Worm (Caenorhabditis elegans) whole organism, L3 larva: ENCODE data around the gene R160.3.

Experiments used
- aly-2 ChIP-seq: fragments of 150-350 bp; optimal IDR thresholded peaks from 2 replicates; lab custom pipeline; 2014; ENCODE audit warnings: missing biosample characterization, missing genetic modification characterization
- ama-1 ChIP-seq: fragments of 150-350 bp; optimal IDR thresholded peaks from 2 replicates; lab custom pipeline; 2018
- ceh-16 ChIP-seq: sonication (generic microtip); optimal IDR thresholded peaks from 2 replicates; lab custom pipeline; 2017; ENCODE audit warnings: missing biosample characterization, missing genetic modification characterization
- ceh-28 ChIP-seq: fragments of 150-350 bp; optimal IDR thresholded peaks from 2 replicates; lab custom pipeline; 2014; ENCODE audit warnings: missing biosample characterization, missing genetic modification reagents, missing genetic modification characterization
- ceh-82 ChIP-seq: fragments of 150-350 bp; optimal IDR thresholded peaks from 2 replicates; lab custom pipeline; 2014; ENCODE audit warnings: missing biosample characterization, missing genetic modification characterization
- egl-27 ChIP-seq: sonication (generic microtip); optimal IDR thresholded peaks from 4 replicates; lab custom pipeline; 2017; ENCODE audit warnings: missing biosample characterization, missing genetic modification reagents, missing genetic modification characterization
- egl-5 ChIP-seq: fragments of 150-350 bp; optimal IDR thresholded peaks from 2 replicates; lab custom pipeline; 2017; ENCODE audit warnings: missing biosample characterization, missing genetic modification reagents, missing genetic modification characterization, inconsistent platforms
- elt-1 ChIP-seq: fragments of 150-350 bp; optimal IDR thresholded peaks from 2 replicates; lab custom pipeline; 2014; ENCODE audit warnings: missing biosample characterization, missing genetic modification characterization
- elt-2 ChIP-seq: sonication (generic microtip); optimal IDR thresholded peaks from 2 replicates; lab custom pipeline; 2016; ENCODE audit warnings: missing genetic modification reagents, mild to moderate bottlenecking, missing genetic modification characterization, missing compliant biosample characterization
- eor-1 ChIP-seq, 2 experiments: fragments of 150-350 bp; optimal IDR thresholded peaks; 2 replicates each; lab custom pipeline; 2014 to 2018; ENCODE audit warnings: missing biosample characterization in 2 of 2, missing genetic modification characterization in 2 of 2
- fkh-10 ChIP-seq: sonication (generic microtip); optimal IDR thresholded peaks from 2 replicates; lab custom pipeline; 2017; ENCODE audit warnings: missing biosample characterization, missing genetic modification reagents, missing genetic modification characterization
- fkh-2 ChIP-seq: fragments of 150-350 bp; optimal IDR thresholded peaks from 2 replicates; lab custom pipeline; 2014; ENCODE audit warnings: missing biosample characterization, missing genetic modification reagents, missing genetic modification characterization
- fos-1 ChIP-seq: fragments of 150-350 bp; optimal IDR thresholded peaks from 2 replicates; lab custom pipeline; 2014; ENCODE audit warnings: missing biosample characterization, missing genetic modification characterization
- hmg-11 ChIP-seq: sonication (generic microtip); optimal IDR thresholded peaks from 2 replicates; lab custom pipeline; 2016; ENCODE audit warnings: missing genetic modification characterization, missing compliant biosample characterization
- jun-1 ChIP-seq: fragments of 150-350 bp; optimal IDR thresholded peaks from 2 replicates; lab custom pipeline; 2014; ENCODE audit warnings: missing biosample characterization, missing genetic modification reagents, missing genetic modification characterization
- lin-15B ChIP-seq: fragments of 150-350 bp; optimal IDR thresholded peaks from 2 replicates; lab custom pipeline; 2014; ENCODE audit warnings: missing biosample characterization, missing genetic modification characterization
- lin-39 ChIP-seq: fragments of 150-350 bp; optimal IDR thresholded peaks from 2 replicates; lab custom pipeline; 2018; ENCODE audit warnings: missing biosample characterization, missing genetic modification reagents, missing genetic modification characterization
- lsy-12 ChIP-seq: sonication (generic microtip); optimal IDR thresholded peaks from 2 replicates; lab custom pipeline; 2016; ENCODE audit warnings: mild to moderate bottlenecking, missing genetic modification characterization, missing compliant biosample characterization
- mdl-1 ChIP-seq: fragments of 150-350 bp; optimal IDR thresholded peaks from 2 replicates; lab custom pipeline; 2014; ENCODE audit warnings: missing biosample characterization, missing genetic modification characterization
- mml-1 ChIP-seq: fragments of 150-350 bp; sonication (generic microtip); optimal IDR thresholded peaks from 3 replicates; lab custom pipeline; 2014; ENCODE audit warnings: missing biosample characterization, missing genetic modification characterization
- nfya-1 ChIP-seq: sonication (generic microtip); optimal IDR thresholded peaks from 2 replicates; lab custom pipeline; 2017; ENCODE audit warnings: missing genetic modification characterization, mild to moderate bottlenecking, missing compliant biosample characterization, antibody characterized with exemption, moderate library complexity; ENCODE audit not compliant: insufficient read depth
- nhr-11 ChIP-seq: fragments of 150-350 bp; optimal IDR thresholded peaks from 2 replicates; lab custom pipeline; 2014; ENCODE audit warnings: missing biosample characterization, missing genetic modification characterization
- nhr-12 ChIP-seq: fragments of 150-350 bp; optimal IDR thresholded peaks from 2 replicates; lab custom pipeline; 2014; ENCODE audit warnings: missing biosample characterization, missing genetic modification characterization
- nhr-23 ChIP-seq: fragments of 150-350 bp; optimal IDR thresholded peaks from 2 replicates; lab custom pipeline; 2014; ENCODE audit warnings: missing biosample characterization, missing genetic modification reagents, missing genetic modification characterization
- nhr-237 ChIP-seq: fragments of 150-350 bp; optimal IDR thresholded peaks from 2 replicates; lab custom pipeline; 2014; ENCODE audit warnings: missing biosample characterization, missing genetic modification characterization
- nhr-25 ChIP-seq: sonication (generic microtip); optimal IDR thresholded peaks from 2 replicates; lab custom pipeline; 2017; ENCODE audit warnings: missing biosample characterization, missing genetic modification characterization
- nhr-28 ChIP-seq: fragments of 150-350 bp; optimal IDR thresholded peaks from 2 replicates; lab custom pipeline; 2014; ENCODE audit warnings: missing biosample characterization, missing genetic modification characterization
- nhr-43 ChIP-seq: sonication (generic microtip); optimal IDR thresholded peaks from 2 replicates; lab custom pipeline; 2016; ENCODE audit warnings: mild to moderate bottlenecking, missing genetic modification characterization, missing compliant biosample characterization; ENCODE audit not compliant: poor library complexity, severe bottlenecking
- nhr-76 ChIP-seq: fragments of 150-350 bp; sonication (generic microtip); optimal IDR thresholded peaks from 5 replicates; lab custom pipeline; 2014; ENCODE audit warnings: missing biosample characterization, missing genetic modification characterization
- pha-4 ChIP-seq: fragments of 150-350 bp; optimal IDR thresholded peaks from 2 replicates; lab custom pipeline; 2014; ENCODE audit warnings: missing biosample characterization, missing genetic modification reagents, missing genetic modification characterization
- pqm-1 ChIP-seq: fragments of 150-350 bp; optimal IDR thresholded peaks from 2 replicates; lab custom pipeline; 2017; ENCODE audit warnings: missing biosample characterization, missing genetic modification characterization, inconsistent platforms
- sea-2 ChIP-seq: fragments of 150-350 bp; sonication (generic microtip); optimal IDR thresholded peaks from 4 replicates; lab custom pipeline; 2014; ENCODE audit warnings: missing biosample characterization, missing genetic modification reagents, missing genetic modification characterization
- skn-1 ChIP-seq: fragments of 150-350 bp; optimal IDR thresholded peaks from 2 replicates; lab custom pipeline; 2014; ENCODE audit warnings: missing biosample characterization, missing genetic modification characterization
- snpc-4 ChIP-seq: fragments of 150-350 bp; optimal IDR thresholded peaks from 2 replicates; lab custom pipeline; 2014; ENCODE audit warnings: missing biosample characterization, missing genetic modification characterization
- tbx-2 ChIP-seq: sonication (generic microtip); optimal IDR thresholded peaks from 2 replicates; lab custom pipeline; 2016; ENCODE audit warnings: mild to moderate bottlenecking, missing genetic modification characterization, missing compliant biosample characterization
- unc-39 ChIP-seq: sonication (generic microtip); optimal IDR thresholded peaks from 4 replicates; lab custom pipeline; 2017; ENCODE audit warnings: missing biosample characterization, missing genetic modification characterization
- unc-62 ChIP-seq: fragments of 150-350 bp; sonication (generic microtip); optimal IDR thresholded peaks from 4 replicates; lab custom pipeline; 2014; ENCODE audit warnings: missing biosample characterization, missing genetic modification reagents, missing genetic modification characterization
- ztf-4 ChIP-seq: fragments of 150-350 bp; optimal IDR thresholded peaks from 2 replicates; lab custom pipeline; 2014; ENCODE audit warnings: missing biosample characterization, missing genetic modification characterization

R160.3 gene

DNA sequence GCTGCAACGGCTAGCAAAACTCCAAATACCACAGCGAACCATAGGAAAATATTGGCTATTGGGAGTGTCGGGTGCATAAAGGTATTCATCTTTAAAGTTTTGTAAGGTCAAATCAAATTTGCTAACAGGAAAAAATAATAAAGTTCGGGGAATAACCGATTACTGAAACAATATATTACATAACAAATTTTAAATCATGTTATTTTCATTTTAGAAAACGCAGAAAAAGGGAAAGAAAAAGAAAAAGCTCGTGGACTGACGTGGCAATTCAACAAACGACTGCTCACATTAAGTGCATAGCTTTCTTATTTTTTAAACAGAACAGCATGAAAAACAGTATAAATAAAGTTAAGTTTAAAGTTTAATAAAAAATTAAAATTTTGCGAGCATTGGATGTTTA lies 7.0 kb upstream of the R160.3 start, which contains the start of gene R160.6:
TSS of gene R160.6 (minus strand) at position 101 of the 400 bp plus-strand sequence.
- TF ChIP-seq unc-62 = no peak
- no peak for TF ChIP-seq fkh-10
- no peak for TF ChIP-seq snpc-4 (tag; lab: Kevin White, UChicago)
- no peak for TF ChIP-seq pqm-1
- no peak for TF ChIP-seq nhr-76 (tag; lab: Kevin White, UChicago)
- TF ChIP-seq hmg-11 = no peak
- no peak for TF ChIP-seq pha-4

DNA sequence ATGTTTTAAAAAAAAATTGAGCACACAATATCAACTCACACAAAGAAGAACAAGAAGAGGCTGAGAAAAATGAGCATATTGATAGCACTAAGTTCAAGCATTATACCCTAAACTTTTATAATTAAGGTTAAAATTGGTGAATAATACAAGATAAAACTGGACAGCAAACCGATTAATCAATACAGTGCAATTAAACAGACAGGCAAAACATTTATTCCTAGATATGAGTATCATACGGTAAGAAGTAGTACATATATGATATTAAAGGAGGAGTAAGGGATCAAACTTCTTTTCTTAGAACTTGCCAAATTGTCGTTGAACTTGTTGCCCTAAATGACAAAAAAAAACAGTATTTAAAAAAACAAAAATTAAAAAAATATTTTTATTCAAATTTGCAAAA lies 5.9 kb upstream of the R160.3 start, which contains the start of gene R160.14:
TSS of gene R160.14 (minus strand) at position 101 of the 400 bp plus-strand sequence.
- TF ChIP-seq eor-1 (tag; optimal IDR thresholded peaks at IDR 0.05; lab: Kevin White, UChicago) (no peak), sea-2 (no peak), pha-4 (no peak), pqm-1 (no peak), elt-1 (tag; lab: Kevin White, UChicago) (no peak), lin-15B (tag; lab: Kevin White, UChicago) (no peak), tbx-2 (tag; lab: Kevin White, UChicago) (no peak), ceh-28 (tag; lab: Kevin White, UChicago) (no peak), nhr-23 (no peak), nhr-11 (tag; lab: Kevin White, UChicago) (no peak), snpc-4 (tag; lab: Kevin White, UChicago) (no peak), hmg-11 (no peak), nhr-76 (tag; lab: Kevin White, UChicago) (no peak), ceh-82 (no peak), jun-1 (tag; lab: Kevin White, UChicago) (no peak), mml-1 (tag; lab: Kevin White, UChicago) (no peak), skn-1 (tag; lab: Kevin White, UChicago) (no peak), elt-2 (tag; lab: Kevin White, UChicago) (no peak)

ce11 chrX:4371413-4371812 lies 5.3 kb upstream of the R160.3 start, which contains the start of gene R160.13:
Gene R160.13, minus strand, starts transcription at chrX:4371513.
- TF ChIP-seq nhr-43 (tag; lab: Kevin White, UChicago) = no peak
- TF ChIP-seq lsy-12 (tag; lab: Kevin White, UChicago) = no peak
- TF ChIP-seq nhr-25 (tag; lab: Kevin White, UChicago) = no peak
- no peak for TF ChIP-seq ceh-82
- no peak for TF ChIP-seq pha-4
- no peak for TF ChIP-seq nhr-76 (tag; lab: Kevin White, UChicago)
- TF ChIP-seq nhr-28 (tag; lab: Kevin White, UChicago) = no peak

DNA sequence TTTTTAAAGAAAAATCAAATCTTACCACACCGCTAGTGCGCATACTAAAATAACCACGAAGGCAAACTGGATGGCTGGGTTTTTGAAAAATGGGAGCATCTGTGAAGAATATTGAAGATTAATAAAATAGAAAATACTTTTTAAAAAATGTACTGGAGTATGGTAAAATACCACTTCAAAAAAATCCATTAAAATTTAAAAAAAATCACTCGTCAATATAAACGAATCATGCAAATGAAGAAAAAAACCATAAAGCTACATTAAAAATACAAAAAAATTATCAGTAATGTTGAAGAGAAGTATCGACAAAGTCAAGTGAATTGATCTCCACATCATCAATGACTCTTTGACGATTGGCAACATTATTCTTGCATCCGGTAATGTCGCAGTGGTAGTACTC lies 4.6 kb upstream of the R160.3 start, which contains the start of gene R160.5:
TSS of gene R160.5 (minus strand) at position 101 of the 400 bp plus-strand sequence.
- no peak for TF ChIP-seq ztf-4
- no peak for TF ChIP-seq mdl-1 (tag; lab: Kevin White, UChicago)
- TF ChIP-seq elt-1 (tag; lab: Kevin White, UChicago) = no peak
- no peak for TF ChIP-seq lin-15B (tag; lab: Kevin White, UChicago)
- no peak for TF ChIP-seq nhr-76 (tag; lab: Kevin White, UChicago)
- TF ChIP-seq pqm-1 = no peak
- no peak for TF ChIP-seq eor-1 (tag; optimal IDR thresholded peaks at IDR 0.05; lab: Kevin White, UChicago)
- no peak for TF ChIP-seq fkh-2
- TF ChIP-seq nhr-12 (tag; lab: Kevin White, UChicago) = no peak
- TF ChIP-seq nhr-43 (tag; lab: Kevin White, UChicago) = no peak
- no peak for TF ChIP-seq ama-1 (lab: Kevin White, UChicago)
- TF ChIP-seq, all 47 proteins: peak for 0

DNA sequence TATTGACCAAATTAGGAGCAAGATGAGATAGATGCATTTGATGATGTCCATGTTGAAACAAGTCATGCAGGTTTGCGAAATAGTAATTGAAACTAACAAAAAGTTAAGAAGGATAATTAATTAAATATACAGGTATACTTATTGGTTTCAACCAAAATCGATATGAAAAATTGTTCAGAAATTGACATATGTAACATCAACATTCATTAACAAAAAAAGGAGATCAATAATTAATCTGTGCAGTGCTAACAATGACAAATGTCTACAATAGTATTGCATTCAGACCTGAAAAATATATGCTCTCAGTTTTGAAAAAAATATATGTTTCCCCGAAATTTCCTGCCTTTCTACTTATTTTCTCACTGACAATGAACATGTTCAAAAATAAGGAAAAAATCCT lies 2.7 kb upstream of the R160.3 start, which contains the start of gene R160.4:
TSS of gene R160.4 (minus strand) at position 101 of the 400 bp plus-strand sequence.
- TF ChIP-seq eor-1 (tag; optimal IDR thresholded peaks at IDR 0.05; lab: Kevin White, UChicago) (no peak), snpc-4 (tag; lab: Kevin White, UChicago) (no peak), fkh-10 (no peak), ceh-82 (no peak), ceh-28 (tag; lab: Kevin White, UChicago) (no peak), nfya-1 (tag; lab: Kevin White, UChicago) (no peak), egl-27 (tag; lab: Kevin White, UChicago) (no peak), elt-1 (tag; lab: Kevin White, UChicago) (no peak), ama-1 (lab: Kevin White, UChicago) (no peak), aly-2 (no peak), lsy-12 (tag; lab: Kevin White, UChicago) (no peak), fos-1 (no peak), ceh-16 (tag; lab: Kevin White, UChicago) (no peak), lin-39 (tag; lab: Kevin White, UChicago) (no peak), elt-2 (tag; lab: Kevin White, UChicago) (no peak), egl-5 (tag; lab: Kevin White, UChicago) (no peak), tbx-2 (tag; lab: Kevin White, UChicago) (no peak), nhr-237 (tag; lab: Kevin White, UChicago) (no peak), unc-39 (tag; lab: Kevin White, UChicago) (no peak)
